Fruit fly (Drosophila melanogaster): ENCODE measurements around the gene CG9525.

The CG9525 gene

DNA sequence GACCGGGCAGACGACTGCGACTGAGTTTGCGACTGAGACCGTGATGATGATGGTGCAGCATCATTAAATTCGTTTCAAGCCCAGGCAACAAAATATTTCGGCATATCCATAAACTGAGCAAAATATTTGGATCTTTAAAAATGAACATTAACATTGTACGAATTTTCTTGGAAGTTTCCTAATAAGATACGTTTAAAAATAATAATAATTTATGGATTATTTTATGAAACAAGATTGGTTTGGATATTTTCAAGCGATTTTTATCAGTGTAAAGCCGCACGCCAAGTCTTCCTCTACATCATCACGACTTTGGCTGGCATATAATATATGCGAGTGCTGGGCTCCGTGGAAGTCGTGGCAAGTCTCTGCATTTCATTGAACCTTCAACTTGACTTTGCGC, 41.9 kb downstream of the CG9525 start (continued):
- TF ChIP-seq tap (tag; optimal IDR thresholded peaks at IDR 0.05) (peak; percentile 41), CG15601 (tag; optimal IDR thresholded peaks at IDR 0.05) (no peak), lab (GFP tag; optimal IDR thresholded peaks at IDR 0.05) (peak; percentile 12), Blimp-1 (GFP tag; optimal IDR thresholded peaks at IDR 0.05) (peak; percentile 52), gsb-n (tag; optimal IDR thresholded peaks at IDR 0.05) (peak; percentile 6), dmrt11E (tag; optimal IDR thresholded peaks at IDR 0.05) (peak; percentile 9), nom (GFP tag; optimal IDR thresholded peaks at IDR 0.05) (peak; percentile 51), CG31441 (GFP tag; IDR thresholded peaks at IDR 0.05) (peak; percentile 52; the same call in 1 of the 2 replicates)

DNA sequence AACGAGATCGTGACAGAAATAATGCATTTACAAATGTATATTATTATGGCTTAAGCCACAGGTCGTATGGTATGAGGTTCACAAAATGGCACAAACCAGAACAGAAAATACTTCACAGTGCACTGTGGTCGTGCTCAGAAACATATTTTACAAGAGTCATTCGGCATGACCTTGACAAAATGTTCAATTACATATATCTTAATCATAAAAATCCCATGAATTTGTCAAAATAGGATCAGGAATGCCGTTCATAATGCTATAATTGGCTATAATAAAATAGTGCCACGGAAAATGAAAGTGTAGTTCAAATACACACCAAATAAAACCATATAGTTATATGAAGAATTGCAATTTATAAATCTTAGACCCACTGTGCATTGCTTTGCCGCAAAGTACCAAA, 42.5 kb downstream of the CG9525 start:
- TF ChIP-seq CG17359 (tag; optimal IDR thresholded peaks at IDR 0.05), result no peak
- TF ChIP-seq ci (GFP tag; IDR thresholded peaks at IDR 0.05), result no peak
- peak in 1 of 2 experiments; percentile 29 for TF ChIP-seq bsh (GFP tag; optimal IDR thresholded peaks at IDR 0.05)
- TF ChIP-seq Drgx (GFP tag; IDR thresholded peaks at IDR 0.05), result peak; percentile 44; the same call in 1 of the 2 replicates
- TF ChIP-seq sens (GFP tag), result peak; percentile 21
- TF ChIP-seq nom (GFP tag; optimal IDR thresholded peaks at IDR 0.05), result peak; percentile 7
- no peak for TF ChIP-seq NC2α (GFP tag; optimal IDR thresholded peaks at IDR 0.05)
- no peak for TF ChIP-seq Nf-YA (GFP tag; IDR thresholded peaks at IDR 0.05)
- no peak for TF ChIP-seq salm (tag; optimal IDR thresholded peaks at IDR 0.05)
- TF ChIP-seq cwo (GFP tag; optimal IDR thresholded peaks at IDR 0.05), result no peak

DNA sequence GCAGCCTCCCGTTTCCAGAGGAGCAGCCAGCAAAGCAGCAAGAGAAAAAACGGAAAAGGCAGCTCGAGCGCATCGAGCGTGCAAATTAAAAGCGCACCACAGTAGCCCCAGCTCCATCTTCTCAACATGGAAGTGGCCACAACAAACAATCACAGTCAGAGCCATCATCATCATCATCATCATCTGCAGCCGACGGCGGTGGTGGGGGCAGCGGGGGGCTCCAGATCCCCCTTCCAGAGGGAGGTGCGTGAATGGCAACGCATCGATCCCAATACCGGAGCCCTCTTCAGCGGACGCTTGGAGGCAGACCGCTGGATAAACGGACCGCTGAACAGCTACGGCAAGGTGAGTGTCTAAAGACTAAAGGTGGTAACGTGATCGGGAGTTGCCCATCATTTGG, 46.4 kb downstream of the CG9525 start:
- TF ChIP-seq Hsf (GFP tag; optimal IDR thresholded peaks at IDR 0.05) (no peak), CG17912 (GFP tag; optimal IDR thresholded peaks at IDR 0.05) (no peak), chinmo (GFP tag; IDR thresholded peaks at IDR 0.05; ENCODE audit: partially characterized antibody) (no peak), CG12769 (tag; optimal IDR thresholded peaks at IDR 0.05) (peak; percentile 4), Opbp (GFP tag; IDR thresholded peaks at IDR 0.05; ENCODE audit: partially characterized antibody) (no peak), CG10147 (GFP tag; optimal IDR thresholded peaks at IDR 0.05) (no peak), Dfd (GFP tag; optimal IDR thresholded peaks at IDR 0.05) (no peak), CG14965 (GFP tag; optimal IDR thresholded peaks at IDR 0.05; ENCODE audit: borderline replicate concordance) (no peak), crol (GFP tag; IDR thresholded peaks at IDR 0.05) (peak; percentile 54; the same call in 1 of the 2 replicates), CG12744 (GFP tag; optimal IDR thresholded peaks at IDR 0.05) (no peak)

Measured in whole organism, embryonic.